Worm (Caenorhabditis elegans) whole organism, young adult: ENCODE results near the gene K02E11.10.
"Not testable (repeated sequence)": the region's sequence is repeated elsewhere in the genome, so short reads cannot be mapped to it uniquely, and the experiment has no call there.

Experiments used
- B0035.1 ChIP-seq: sonication (generic microtip); optimal IDR thresholded peaks from 2 replicates; lab custom pipeline; 2016; ENCODE audit warnings: missing genetic modification characterization, mild to moderate bottlenecking, missing compliant biosample characterization, missing genotype, missing genetic modification reagents
- C06A6.2 ChIP-seq: fragments of 200-800 bp; sonication (Bioruptor generic); conservative IDR thresholded peaks from 2 replicates; pipeline ENCODE4 v1.3.6; 2022; ENCODE audit warnings: missing genetic modification characterization, missing compliant biosample characterization
- D2030.7 ChIP-seq: fragments of 200-800 bp; sonication (Bioruptor generic); IDR thresholded peaks from 2 replicates; pipeline ENCODE4 v1.3.6; 2022; ENCODE audit warnings: missing genetic modification reagents, missing genetic modification characterization, missing compliant biosample characterization
- F33H1.4 ChIP-seq: fragments of 200-800 bp; sonication (Bioruptor generic); IDR thresholded peaks from 2 replicates; pipeline ENCODE4 v1.3.6; 2022; ENCODE audit warnings: missing genetic modification reagents, missing genetic modification characterization, missing compliant biosample characterization
- Y53F4B.3 ChIP-seq: fragments of 200-800 bp; sonication (Bioruptor generic); IDR thresholded peaks from 2 replicates; pipeline ENCODE4 v1.3.6; 2022; ENCODE audit warnings: missing genetic modification reagents, missing genetic modification characterization, missing compliant biosample characterization
- Y56A3A.18 ChIP-seq: fragments of 200-800 bp; sonication (Bioruptor generic); IDR thresholded peaks from 2 replicates; pipeline ENCODE4 v1.3.6; 2022; ENCODE audit warnings: missing genetic modification reagents, missing genetic modification characterization, missing compliant biosample characterization
- Y79H2A.3 ChIP-seq: fragments of 200-800 bp; sonication (Bioruptor generic); conservative IDR thresholded peaks from 2 replicates; pipeline ENCODE4 v1.3.6; 2022; ENCODE audit warnings: missing genetic modification reagents, missing genetic modification characterization, missing compliant biosample characterization
- ZK185.1 ChIP-seq: sonication (generic microtip); optimal IDR thresholded peaks from 2 replicates; lab custom pipeline; 2016; ENCODE audit warnings: mild to moderate bottlenecking, missing genetic modification characterization, missing compliant biosample characterization; ENCODE audit not compliant: poor library complexity, severe bottlenecking
- akir-1 ChIP-seq: fragments of 200-800 bp; sonication (Bioruptor generic); optimal IDR thresholded peaks from 2 replicates; lab custom pipeline; 2018; ENCODE audit warnings: mild to moderate bottlenecking, missing genetic modification characterization, moderate library complexity, missing compliant biosample characterization
- ama-1 ChIP-seq, 3 experiments: fragments of 150-350 bp in 1 of 3; sonication (generic microtip) in 2 of 3; optimal IDR thresholded peaks; 2 replicates each; lab custom pipeline; 2014 to 2018; ENCODE audit warnings: missing biosample characterization in 2 of 3, missing genetic modification characterization in 2 of 3, missing genetic modification reagents in 2 of 3
- aptf-3 ChIP-seq: fragments of 200-800 bp; sonication (Bioruptor generic); IDR thresholded peaks from 2 replicates; pipeline ENCODE4 v1.3.6; 2022; ENCODE audit warnings: missing genetic modification characterization, missing compliant biosample characterization
- atf-7 ChIP-seq: sonication (generic microtip); optimal IDR thresholded peaks from 2 replicates; lab custom pipeline; 2017; ENCODE audit warnings: mild to moderate bottlenecking, missing genetic modification characterization, missing compliant biosample characterization
- cebp-2 ChIP-seq: fragments of 200-800 bp; sonication (Bioruptor generic); IDR thresholded peaks from 2 replicates; pipeline ENCODE4 v1.3.6; 2022; ENCODE audit warnings: missing genetic modification characterization, missing compliant biosample characterization
- dox-1 ChIP-seq: fragments of 200-800 bp; sonication (Bioruptor generic); IDR thresholded peaks from 2 replicates; pipeline ENCODE4 v1.3.6; 2022; ENCODE audit warnings: missing genetic modification reagents, missing genetic modification characterization, missing compliant biosample characterization
- dpl-1 ChIP-seq: fragments of 150-350 bp; optimal IDR thresholded peaks from 2 replicates; lab custom pipeline; 2014; ENCODE audit warnings: missing biosample characterization, missing genetic modification reagents, missing genetic modification characterization
- egl-18 ChIP-seq: fragments of 200-800 bp; sonication (Bioruptor generic); IDR thresholded peaks from 2 replicates; pipeline ENCODE4 v1.3.6; 2022; ENCODE audit warnings: missing genetic modification reagents, missing genetic modification characterization, missing compliant biosample characterization
- egl-44 ChIP-seq: fragments of 200-800 bp; sonication (Bioruptor generic); IDR thresholded peaks from 2 replicates; pipeline ENCODE4 v1.3.6; 2022; ENCODE audit warnings: missing genetic modification reagents, missing genetic modification characterization, missing compliant biosample characterization
- egrh-3 ChIP-seq: fragments of 200-800 bp; sonication (Bioruptor generic); IDR thresholded peaks from 2 replicates; pipeline ENCODE4 v1.3.6; 2022; ENCODE audit warnings: missing genetic modification reagents, missing genetic modification characterization, missing compliant biosample characterization
- ets-4 ChIP-seq: fragments of 200-800 bp; sonication (Bioruptor generic); optimal IDR thresholded peaks from 2 replicates; lab custom pipeline; 2018; ENCODE audit warnings: mild to moderate bottlenecking, missing genetic modification characterization, missing compliant biosample characterization
- hmg-1.2 ChIP-seq: fragments of 200-800 bp; sonication (Bioruptor generic); IDR thresholded peaks from 2 replicates; pipeline ENCODE4 v1.3.6; 2022; ENCODE audit warnings: missing genetic modification reagents, missing genetic modification characterization, missing compliant biosample characterization
- hsf-1 ChIP-seq: fragments of 200-800 bp; sonication (Bioruptor generic); IDR thresholded peaks from 2 replicates; pipeline ENCODE4 v1.3.6; 2022; ENCODE audit warnings: missing genetic modification reagents, missing genetic modification characterization, missing compliant biosample characterization
- let-607 ChIP-seq, 2 experiments: fragments of 200-800 bp in 1 of 2; sonication (Bioruptor generic) in 1 of 2; sonication (generic microtip) in 1 of 2; optimal IDR thresholded peaks; 2 replicates each; lab custom pipeline; 2016 to 2018; ENCODE audit warnings: mild to moderate bottlenecking in 2 of 2, missing compliant biosample characterization in 2 of 2, missing genetic modification characterization in 2 of 2, moderate library complexity in 2 of 2, missing genotype in 1 of 2
- lin-35 ChIP-seq, 3 experiments: fragments of 150-350 bp in 2 of 3; sonication (generic microtip) in 1 of 3; optimal IDR thresholded peaks; 2 replicates each; lab custom pipeline; 2014 to 2018; ENCODE audit warnings: missing biosample characterization in 3 of 3, missing genetic modification characterization in 3 of 3, missing genetic modification reagents in 3 of 3
- lin-40 ChIP-seq: sonication (generic microtip); optimal IDR thresholded peaks from 2 replicates; lab custom pipeline; 2016; ENCODE audit warnings: missing genetic modification characterization, mild to moderate bottlenecking, missing compliant biosample characterization, missing genotype, missing genetic modification reagents
- lsy-27 ChIP-seq: sonication (generic microtip); optimal IDR thresholded peaks from 2 replicates; lab custom pipeline; 2017; ENCODE audit warnings: missing genetic modification characterization, mild to moderate bottlenecking, missing compliant biosample characterization, antibody characterized with exemption, missing genotype, borderline replicate concordance; ENCODE audit not compliant: insufficient read depth
- madf-3 ChIP-seq: fragments of 200-800 bp; sonication (Bioruptor generic); IDR thresholded peaks from 2 replicates; pipeline ENCODE4 v1.3.6; 2022; ENCODE audit warnings: missing genetic modification reagents, missing genetic modification characterization, missing compliant biosample characterization
- madf-6 ChIP-seq: fragments of 200-800 bp; sonication (Bioruptor generic); IDR thresholded peaks from 2 replicates; pipeline ENCODE4 v1.3.6; 2022; ENCODE audit warnings: missing genetic modification reagents, missing genetic modification characterization, missing compliant biosample characterization
- mcd-1 ChIP-seq: fragments of 200-800 bp; sonication (Bioruptor generic); IDR thresholded peaks from 2 replicates; pipeline ENCODE4 v1.3.6; 2022; ENCODE audit warnings: missing genetic modification reagents, missing genetic modification characterization, missing compliant biosample characterization
- mel-28 ChIP-seq: sonication (generic microtip); optimal IDR thresholded peaks from 2 replicates; lab custom pipeline; 2016; ENCODE audit warnings: borderline replicate concordance, mild to moderate bottlenecking, missing genetic modification characterization, missing compliant biosample characterization
- nfya-2 ChIP-seq: fragments of 200-800 bp; sonication (Bioruptor generic); IDR thresholded peaks from 2 replicates; pipeline ENCODE4 v1.3.6; 2022; ENCODE audit warnings: missing genetic modification reagents, missing genetic modification characterization, missing compliant biosample characterization
- nfyb-1 ChIP-seq: fragments of 200-800 bp; sonication (Bioruptor generic); IDR thresholded peaks from 2 replicates; pipeline ENCODE4 v1.3.6; 2022; ENCODE audit warnings: missing genetic modification reagents, missing genetic modification characterization, missing compliant biosample characterization
- nhr-90 ChIP-seq: sonication (generic microtip); optimal IDR thresholded peaks from 2 replicates; lab custom pipeline; 2016; ENCODE audit warnings: missing genotype, mild to moderate bottlenecking, missing genetic modification characterization, missing compliant biosample characterization
- rpc-1 ChIP-seq, 2 experiments: fragments of 150-350 bp in 1 of 2; sonication (generic microtip) in 1 of 2; optimal IDR thresholded peaks; 2 replicates each; lab custom pipeline; 2014 to 2018; ENCODE audit warnings: missing biosample characterization in 1 of 2, missing genetic modification characterization in 1 of 2, missing genetic modification reagents in 1 of 2, missing genotype in 1 of 2
- sdz-38 ChIP-seq: sonication (generic microtip); optimal IDR thresholded peaks from 2 replicates; lab custom pipeline; 2016; ENCODE audit warnings: missing genotype, missing genetic modification characterization, missing compliant biosample characterization
- sea-2 ChIP-seq: fragments of 200-800 bp; sonication (Bioruptor generic); IDR thresholded peaks from 2 replicates; pipeline ENCODE4 v1.3.6; 2022; ENCODE audit warnings: missing genetic modification characterization, missing compliant biosample characterization
- snpc-1.3 ChIP-seq: sonication (generic microtip); optimal IDR thresholded peaks from 2 replicates; lab custom pipeline; 2017; ENCODE audit warnings: missing genetic modification characterization, mild to moderate bottlenecking, missing compliant biosample characterization, antibody characterized with exemption, moderate library complexity, missing genotype, missing genetic modification reagents; ENCODE audit not compliant: insufficient read depth
- sptf-2 ChIP-seq: fragments of 200-800 bp; sonication (Bioruptor generic); optimal IDR thresholded peaks from 2 replicates; lab custom pipeline; 2018; ENCODE audit warnings: mild to moderate bottlenecking, missing genetic modification characterization, missing compliant biosample characterization
- tbx-9 ChIP-seq: sonication (generic microtip); optimal IDR thresholded peaks from 2 replicates; lab custom pipeline; 2016; ENCODE audit warnings: borderline replicate concordance, missing genetic modification characterization, inconsistent platforms, missing compliant biosample characterization
- unc-130 ChIP-seq: sonication (generic microtip); optimal IDR thresholded peaks from 2 replicates; lab custom pipeline; 2016; ENCODE audit warnings: missing genetic modification reagents, missing genetic modification characterization, missing compliant biosample characterization
- ztf-18 ChIP-seq: sonication (generic microtip); optimal IDR thresholded peaks from 2 replicates; lab custom pipeline; 2016; ENCODE audit warnings: missing genotype, mild to moderate bottlenecking, missing genetic modification characterization, missing compliant biosample characterization
- ztf-25 ChIP-seq: fragments of 200-800 bp; sonication (Bioruptor generic); IDR thresholded peaks from 2 replicates; pipeline ENCODE4 v1.3.6; 2022; ENCODE audit warnings: missing genetic modification reagents, missing genetic modification characterization, missing compliant biosample characterization
- ztf-28 ChIP-seq: fragments of 200-800 bp; sonication (Bioruptor generic); IDR thresholded peaks from 2 replicates; pipeline ENCODE4 v1.3.6; 2022; ENCODE audit warnings: missing genetic modification reagents, missing genetic modification characterization, missing compliant biosample characterization

Gene K02E11.10

DNA sequence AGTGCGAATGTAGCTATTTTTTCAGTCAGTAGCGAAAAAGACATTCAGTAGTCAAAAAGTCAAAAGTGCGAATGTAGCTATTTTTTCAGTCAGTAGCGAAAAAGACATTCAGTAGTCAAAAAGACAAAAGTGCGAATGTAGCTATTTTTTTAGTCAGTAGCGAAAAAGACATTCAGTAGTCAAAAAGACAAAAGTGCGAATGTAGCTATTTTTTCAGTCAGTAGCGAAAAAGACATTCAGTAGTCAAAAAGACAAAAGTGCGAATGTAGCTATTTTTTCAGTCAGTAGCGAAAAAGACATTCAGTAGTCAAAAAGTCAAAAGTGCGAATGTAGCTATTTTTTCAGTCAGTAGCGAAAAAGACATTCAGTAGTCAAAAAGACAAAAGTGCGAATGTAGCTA is 35.7 kb downstream of the K02E11.10 start, which contains the start of gene T16A9.3:
TSS of gene T16A9.3 (plus strand) at position 301 of the 400 bp plus-strand sequence.
- not testable (repeated sequence) for TF ChIP-seq lsy-27 (tag; lab: Kevin White, UChicago); madf-6 (GFP tag; lab: Robert Waterston, UW); dpl-1 (GFP tag; lab: Kevin White, UChicago)

DNA sequence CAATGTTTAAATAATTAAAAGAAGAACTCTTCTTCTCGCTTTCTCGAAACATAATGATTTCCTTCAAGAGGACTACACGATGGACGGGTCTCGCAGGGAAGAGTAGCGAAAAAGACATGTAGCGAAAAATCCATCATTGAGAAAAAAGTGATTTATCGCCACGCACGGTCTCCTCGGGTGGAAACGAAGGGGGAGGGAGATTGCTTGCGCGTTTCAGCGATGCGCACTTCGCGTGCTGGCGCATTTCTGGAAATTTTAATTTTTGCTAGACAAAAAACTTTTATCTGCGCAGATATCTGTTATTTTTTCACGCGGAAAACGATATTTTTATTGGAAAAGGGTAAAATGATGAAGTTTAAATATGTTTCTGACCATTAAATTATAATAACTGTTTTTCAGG is 37.1 kb downstream of the K02E11.10 start:
- TF ChIP-seq ztf-18 (tag; lab: Kevin White, UChicago) (peak; percentile 7), hmg-1.2 (GFP tag; lab: Robert Waterston, UW) (0 out of 2 replicates have a peak, but pooled peaks have one; percentile 7), mcd-1 (GFP tag; lab: Robert Waterston, UW) (peak; percentile 73), dox-1 (GFP tag; lab: Robert Waterston, UW) (peak; percentile 67), F33H1.4 (GFP tag; lab: Robert Waterston, UW) (0 out of 2 replicates have a peak, but pooled peaks have one; percentile 12), egrh-3 (GFP tag; lab: Robert Waterston, UW) (peak; percentile 71)
- TF ChIP-seq, all 124 proteins: peak for 6; not testable (repeated sequence) for 118

ce11 chrV:14200086-14200485 is 40.9 kb downstream of the K02E11.10 start:
- TF ChIP-seq madf-3 (no peak), akir-1 (GFP tag; lab: Kevin White, UChicago) (no peak), let-607 (tag; optimal IDR thresholded peaks at IDR 0.05; lab: Kevin White, UChicago) (peak; percentile 77 to 80), ama-1 (optimal IDR thresholded peaks at IDR 0.05; lab: Kevin White, UChicago) (no peak), ama-1 (GFP tag; optimal IDR thresholded peaks at IDR 0.05; lab: Kevin White, UChicago) (no peak), ztf-25 (GFP tag; lab: Robert Waterston, UW) (no peak), ZK185.1 (tag; lab: Kevin White, UChicago) (peak; percentile 50), hsf-1 (peak; percentile 26; the same call in 1 of the 2 replicates), rpc-1 (optimal IDR thresholded peaks at IDR 0.05; lab: Kevin White, UChicago) (no peak), rpc-1 (tag; optimal IDR thresholded peaks at IDR 0.05; lab: Kevin White, UChicago) (no peak), D2030.7 (GFP tag; lab: Robert Waterston, UW) (no peak), mel-28 (tag; lab: Kevin White, UChicago) (no peak), dpl-1 (GFP tag; lab: Kevin White, UChicago) (no peak), dox-1 (GFP tag; lab: Robert Waterston, UW) (peak; percentile 85), snpc-1.3 (tag; lab: Kevin White, UChicago) (peak; percentile 29), lin-35 (GFP tag; optimal IDR thresholded peaks at IDR 0.05; lab: Kevin White, UChicago) (peak in 1 of 3 experiments; percentile 84), lsy-27 (tag; lab: Kevin White, UChicago) (no peak), Y56A3A.18 (GFP tag; lab: Robert Waterston, UW) (no peak), Y79H2A.3 (GFP tag; lab: Robert Waterston, UW) (no peak), B0035.1 (tag; lab: Kevin White, UChicago) (no peak), C06A6.2 (peak; percentile 82), atf-7 (tag; lab: Kevin White, UChicago) (peak; percentile 93), ztf-28 (GFP tag; lab: Robert Waterston, UW) (no peak), unc-130 (GFP tag; lab: Kevin White, UChicago) (no peak), sdz-38 (no peak), nfya-2 (GFP tag; lab: Robert Waterston, UW) (no peak), sea-2 (GFP tag; lab: Robert Waterston, UW) (no peak), madf-6 (GFP tag; lab: Robert Waterston, UW) (no peak), sptf-2 (GFP tag; lab: Kevin White, UChicago) (no peak), nfyb-1 (GFP tag; lab: Robert Waterston, UW) (peak; percentile 89), cebp-2 (no peak), Y53F4B.3 (GFP tag; lab: Robert Waterston, UW) (no peak), lin-40 (tag; lab: Kevin White, UChicago) (peak; percentile 90), F33H1.4 (GFP tag; lab: Robert Waterston, UW) (no peak), egl-18 (GFP tag; lab: Robert Waterston, UW) (no peak), egl-44 (GFP tag; lab: Robert Waterston, UW) (no peak), tbx-9 (tag; lab: Kevin White, UChicago) (no peak), aptf-3 (GFP tag; lab: Robert Waterston, UW) (no peak), ets-4 (GFP tag; lab: Kevin White, UChicago) (peak; percentile 45), nhr-90 (tag; lab: Kevin White, UChicago) (peak; percentile 65), hmg-1.2 (GFP tag; lab: Robert Waterston, UW) (peak; percentile 96)
